Fruit fly (Drosophila melanogaster) whole organism, embryonic: Measurements from ENCODE around the gene Crz.

Source experiments
- Awh ChIP-seq: fragments of 200-800 bp; sonication (Bioruptor generic); IDR thresholded peaks from 2 replicates; pipeline ENCODE4, ENCODE4 v1.3.6; 2022; ENCODE audit warnings: missing biosample characterization, missing genetic modification characterization
- Bgb ChIP-seq: fragments of 200-800 bp; sonication (Bioruptor generic); IDR thresholded peaks from 2 replicates; pipeline ENCODE4 v1.3.6; 2022; ENCODE audit warnings: missing biosample characterization, missing genetic modification characterization; ENCODE audit not compliant: partially characterized antibody
- CG10654 ChIP-seq: fragments of 200-800 bp; sonication (Bioruptor generic); optimal IDR thresholded peaks from 2 replicates; lab custom pipeline; 2016; ENCODE audit warnings: missing biosample characterization, missing genetic modification characterization
- CG11085 ChIP-seq: fragments of 200-800 bp; sonication (Bioruptor generic); IDR thresholded peaks from 2 replicates; pipeline ENCODE4 v1.3.6; 2022; ENCODE audit warnings: missing biosample characterization, missing genetic modification characterization
- CG11247 ChIP-seq: fragments of 200-800 bp; sonication (Bioruptor generic); IDR thresholded peaks from 2 replicates; pipeline ENCODE4 v1.3.6; 2022; ENCODE audit warnings: missing biosample characterization, missing genetic modification characterization
- CG11456 ChIP-seq: fragments of 200-800 bp; sonication (Bioruptor generic); IDR thresholded peaks from 3 replicates; pipeline ENCODE4 v1.3.6; 2022; ENCODE audit warnings: missing biosample characterization, missing genetic modification characterization
- CG12104 ChIP-seq: fragments of 200-800 bp; sonication (Bioruptor generic); optimal IDR thresholded peaks from 3 replicates; lab custom pipeline; 2016; ENCODE audit warnings: missing biosample characterization, missing genetic modification characterization
- CG14710 ChIP-seq: fragments of 200-800 bp; sonication (Bioruptor generic); optimal IDR thresholded peaks from 3 replicates; lab custom pipeline; 2019; ENCODE audit warnings: missing biosample characterization, mild to moderate bottlenecking, missing genetic modification characterization, moderate library complexity
- CG15073 ChIP-seq: fragments of 200-800 bp; sonication (Bioruptor generic); optimal IDR thresholded peaks from 2 replicates; lab custom pipeline; 2016; ENCODE audit warnings: missing biosample characterization, missing genetic modification characterization
- CG16813 ChIP-seq: fragments of 200-800 bp; sonication (Bioruptor generic); IDR thresholded peaks from 3 replicates; pipeline ENCODE4 v1.3.6; 2022; ENCODE audit warnings: missing biosample characterization, missing genetic modification characterization; ENCODE audit not compliant: partially characterized antibody
- CG16815 ChIP-seq: fragments of 200-800 bp; sonication (Bioruptor generic); optimal IDR thresholded peaks from 3 replicates; lab custom pipeline; 2017; ENCODE audit warnings: missing biosample characterization, mild to moderate bottlenecking, missing genetic modification characterization
- CG16863 ChIP-seq: fragments of 200-800 bp; sonication (Bioruptor generic); optimal IDR thresholded peaks from 3 replicates; lab custom pipeline; 2016; ENCODE audit warnings: missing biosample characterization, missing genetic modification characterization
- CG17385 ChIP-seq: fragments of 200-800 bp; sonication (Bioruptor generic); optimal IDR thresholded peaks from 3 replicates; lab custom pipeline; 2018; ENCODE audit warnings: missing biosample characterization, mild to moderate bottlenecking, missing genetic modification characterization
- CG30431 ChIP-seq: fragments of 200-800 bp; sonication (Bioruptor generic); optimal IDR thresholded peaks from 2 replicates; lab custom pipeline; 2017; ENCODE audit warnings: missing biosample characterization, missing genetic modification characterization
- CG3838 ChIP-seq: fragments of 200-800 bp; sonication (Bioruptor generic); optimal IDR thresholded peaks from 3 replicates; lab custom pipeline; 2016; ENCODE audit warnings: missing biosample characterization, missing genetic modification characterization
- CG4282 ChIP-seq: fragments of 200-800 bp; sonication (Bioruptor generic); optimal IDR thresholded peaks from 2 replicates; lab custom pipeline; 2016; ENCODE audit warnings: missing biosample characterization, missing genetic modification characterization
- CG5245 ChIP-seq: fragments of 200-800 bp; sonication (Bioruptor generic); optimal IDR thresholded peaks from 3 replicates; lab custom pipeline; 2016; ENCODE audit warnings: missing biosample characterization, missing genetic modification characterization
- CG6254 ChIP-seq: fragments of 200-800 bp; sonication (Bioruptor generic); optimal IDR thresholded peaks from 3 replicates; lab custom pipeline; 2017; ENCODE audit warnings: mild to moderate bottlenecking, missing biosample characterization, missing genetic modification reagents, missing genetic modification characterization
- CG6689 ChIP-seq: fragments of 200-800 bp; sonication (Bioruptor generic); IDR thresholded peaks from 2 replicates; pipeline ENCODE4 v1.3.6; 2022; ENCODE audit warnings: missing biosample characterization, missing genetic modification characterization
- CG7271 ChIP-seq: fragments of 200-800 bp; sonication (Bioruptor generic); optimal IDR thresholded peaks from 2 replicates; lab custom pipeline; 2018; ENCODE audit warnings: missing biosample characterization, mild to moderate bottlenecking, missing genetic modification characterization, moderate library complexity
- CG9609 ChIP-seq: fragments of 200-800 bp; sonication (Bioruptor generic); optimal IDR thresholded peaks from 3 replicates; lab custom pipeline; 2016; ENCODE audit warnings: missing biosample characterization, missing genetic modification characterization
- CrebB ChIP-seq: fragments of 200-800 bp; sonication (Bioruptor generic); optimal IDR thresholded peaks from 3 replicates; lab custom pipeline; 2018; ENCODE audit warnings: missing biosample characterization, mild to moderate bottlenecking, missing genetic modification characterization
- Dip2 ChIP-seq: fragments of 200-800 bp; sonication (Bioruptor generic); IDR thresholded peaks from 2 replicates; pipeline ENCODE4 v1.3.6; 2022; ENCODE audit warnings: missing biosample characterization, missing genetic modification characterization
- Elba2 ChIP-seq: fragments of 200-800 bp; sonication (Bioruptor generic); optimal IDR thresholded peaks from 3 replicates; lab custom pipeline; 2016; ENCODE audit warnings: missing biosample characterization, missing genetic modification characterization
- Gug ChIP-seq: fragments of 200-800 bp; sonication (Bioruptor generic); IDR thresholded peaks from 4 replicates; pipeline ENCODE4 v1.3.6; 2022; ENCODE audit warnings: missing biosample characterization, missing genetic modification characterization
- H15 ChIP-seq: fragments of 200-800 bp; sonication (Bioruptor generic); IDR thresholded peaks from 3 replicates; pipeline ENCODE4 v1.3.6; 2022; ENCODE audit warnings: missing biosample characterization, missing genetic modification characterization
- MTF-1 ChIP-seq: fragments of 200-800 bp; sonication (Bioruptor generic); optimal IDR thresholded peaks from 2 replicates; lab custom pipeline; 2018; ENCODE audit warnings: missing biosample characterization, mild to moderate bottlenecking, missing genetic modification characterization, borderline replicate concordance
- Meics ChIP-seq: fragments of 200-800 bp; sonication (Bioruptor generic); optimal IDR thresholded peaks from 2 replicates; lab custom pipeline; 2017; ENCODE audit warnings: missing biosample characterization, mild to moderate bottlenecking, missing genetic modification characterization
- Nf-YB ChIP-seq: fragments of 200-800 bp; sonication (Bioruptor generic); optimal IDR thresholded peaks from 3 replicates; lab custom pipeline; 2019; ENCODE audit warnings: missing biosample characterization, mild to moderate bottlenecking, missing genetic modification characterization, moderate library complexity
- Rx ChIP-seq: fragments of 200-800 bp; sonication (Bioruptor generic); IDR thresholded peaks from 2 replicates; pipeline ENCODE4 v1.3.6; 2022; ENCODE audit warnings: missing biosample characterization, missing genetic modification characterization
- Sox102F ChIP-seq: fragments of 200-800 bp; sonication (Bioruptor generic); optimal IDR thresholded peaks from 2 replicates; lab custom pipeline; 2018; ENCODE audit warnings: missing biosample characterization, mild to moderate bottlenecking, missing genetic modification characterization, moderate library complexity
- Taf1 ChIP-seq: fragments of 200-800 bp; sonication (Bioruptor generic); IDR thresholded peaks from 2 replicates; pipeline ENCODE4 v1.3.6; 2022; ENCODE audit warnings: missing biosample characterization, missing genetic modification characterization
- Xbp1 ChIP-seq: fragments of 200-800 bp; sonication (Bioruptor generic); optimal IDR thresholded peaks from 3 replicates; lab custom pipeline; 2016; ENCODE audit warnings: missing biosample characterization, mild to moderate bottlenecking, missing genetic modification characterization
- amos ChIP-seq: fragments of 200-800 bp; sonication (Bioruptor generic); IDR thresholded peaks from 2 replicates; pipeline ENCODE4 v1.3.6; 2022; ENCODE audit warnings: missing biosample characterization, missing genetic modification characterization; ENCODE audit not compliant: partially characterized antibody
- aop ChIP-seq: fragments of 200-800 bp; sonication (Bioruptor generic); IDR thresholded peaks from 2 replicates; pipeline ENCODE4 v1.3.6; 2022; ENCODE audit warnings: missing biosample characterization, missing genetic modification characterization
- ci ChIP-seq: fragments of 200-800 bp; sonication (Bioruptor generic); IDR thresholded peaks from 3 replicates; pipeline ENCODE4 v1.3.6; 2022; ENCODE audit warnings: missing biosample characterization, missing genetic modification characterization
- emc ChIP-seq: fragments of 200-800 bp; sonication (Bioruptor generic); optimal IDR thresholded peaks from 2 replicates; lab custom pipeline; 2016; ENCODE audit warnings: missing biosample characterization, missing genetic modification characterization
- ems ChIP-seq: fragments of 200-800 bp; sonication (Bioruptor generic); optimal IDR thresholded peaks from 3 replicates; lab custom pipeline; 2016; ENCODE audit warnings: missing biosample characterization, missing genetic modification characterization
- eyg ChIP-seq: fragments of 200-800 bp; sonication (Bioruptor generic); optimal IDR thresholded peaks from 3 replicates; lab custom pipeline; 2016; ENCODE audit warnings: missing biosample characterization, missing genetic modification characterization
- gem ChIP-seq: fragments of 200-800 bp; sonication (Bioruptor generic); optimal IDR thresholded peaks from 2 replicates; lab custom pipeline; 2019; ENCODE audit warnings: missing biosample characterization, mild to moderate bottlenecking, missing genetic modification characterization, moderate library complexity
- jing ChIP-seq: fragments of 200-800 bp; sonication (Bioruptor generic); optimal IDR thresholded peaks from 2 replicates; lab custom pipeline; 2018; ENCODE audit warnings: missing biosample characterization, mild to moderate bottlenecking, missing genetic modification characterization
- kah ChIP-seq: fragments of 200-800 bp; sonication (Bioruptor generic); optimal IDR thresholded peaks from 2 replicates; lab custom pipeline; 2018; ENCODE audit warnings: missing biosample characterization, mild to moderate bottlenecking, missing genetic modification characterization
- lab ChIP-seq: fragments of 200-800 bp; sonication (Bioruptor generic); optimal IDR thresholded peaks from 3 replicates; lab custom pipeline; 2017; ENCODE audit warnings: missing biosample characterization, missing genetic modification characterization, mild to moderate bottlenecking, moderate library complexity, missing genetic modification reagents
- lbe ChIP-seq: fragments of 200-800 bp; sonication (Bioruptor generic); optimal IDR thresholded peaks from 2 replicates; lab custom pipeline; 2016; ENCODE audit warnings: missing biosample characterization, mild to moderate bottlenecking, missing genetic modification characterization
- lola ChIP-seq, 3 experiments: fragments of >200 bp in 2 of 3; fragments of 200-800 bp in 1 of 3; sonication (Bioruptor generic) in 1 of 3; optimal IDR thresholded peaks; 2 replicates each; lab custom pipeline; 2017 to 2019; ENCODE audit warnings: missing biosample characterization in 3 of 3, missing genetic modification characterization in 3 of 3, mild to moderate bottlenecking in 1 of 3, moderate library complexity in 1 of 3
- org-1 ChIP-seq: fragments of 200-800 bp; sonication (Bioruptor generic); optimal IDR thresholded peaks from 2 replicates; lab custom pipeline; 2017; ENCODE audit warnings: missing biosample characterization, missing genetic modification characterization
- pzg ChIP-seq: fragments of 200-800 bp; sonication (Bioruptor generic); optimal IDR thresholded peaks from 3 replicates; lab custom pipeline; 2018; ENCODE audit warnings: missing biosample characterization, mild to moderate bottlenecking, missing genetic modification characterization, moderate library complexity
- scrt ChIP-seq: fragments of 200-800 bp; sonication (Bioruptor generic); optimal IDR thresholded peaks from 2 replicates; lab custom pipeline; 2018; ENCODE audit warnings: missing biosample characterization, mild to moderate bottlenecking, missing genetic modification characterization, moderate library complexity
- tio ChIP-seq: fragments of 200-800 bp; sonication (Bioruptor generic); optimal IDR thresholded peaks from 2 replicates; lab custom pipeline; 2017; ENCODE audit warnings: missing biosample characterization, missing genetic modification characterization, inconsistent platforms

The Crz gene

DNA sequence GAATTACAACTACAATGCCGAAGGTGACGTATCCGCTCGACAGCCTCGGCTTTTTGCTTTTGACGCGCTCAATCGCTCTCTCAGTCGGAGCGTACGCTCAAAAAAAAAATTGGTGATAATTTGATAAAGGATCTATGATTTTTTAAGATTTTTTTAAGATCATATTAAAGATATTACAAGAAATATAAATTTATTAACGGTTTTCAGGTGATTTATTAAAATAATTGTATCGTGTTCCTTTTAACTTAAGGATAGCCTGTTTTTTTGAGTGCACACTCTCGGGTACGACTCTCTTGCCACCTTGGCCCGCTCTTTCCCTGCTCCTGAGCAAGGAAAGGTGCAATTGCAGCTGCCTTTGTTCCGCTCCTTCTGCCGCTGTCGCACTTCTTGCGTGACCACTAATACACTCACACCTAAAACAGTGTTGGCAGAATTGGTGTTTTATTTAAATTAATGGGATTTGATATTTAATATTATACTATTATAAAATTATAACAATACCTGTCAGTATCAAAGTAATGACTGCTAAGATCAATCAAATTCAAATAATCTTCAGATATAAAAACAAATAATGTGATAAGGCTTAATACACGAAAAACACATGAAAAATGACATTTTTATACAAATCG lies 36.6 kb upstream of the Crz start (continued):
- no peak for TF ChIP-seq pzg (GFP tag; lab: Kevin White, UChicago)
- TF ChIP-seq CG16813 (GFP tag; lab: Robert Waterston, UW): no peak
- TF ChIP-seq CG9609 (GFP tag; lab: Kevin White, UChicago): no peak
- peak; percentile 46 for TF ChIP-seq MTF-1 (GFP tag; lab: Kevin White, UChicago)
- peak; percentile 89 for TF ChIP-seq gem (tag; lab: Kevin White, UChicago)
- TF ChIP-seq CG16863 (GFP tag; lab: Kevin White, UChicago): peak; percentile 28
- no peak for TF ChIP-seq Bgb (GFP tag; lab: Robert Waterston, UW)
- peak; percentile 71 for TF ChIP-seq CG6254 (GFP tag; lab: Kevin White, UChicago)
- TF ChIP-seq CG16815 (GFP tag; lab: Kevin White, UChicago): peak; percentile 82
- TF ChIP-seq CG14710 (tag; lab: Kevin White, UChicago): peak; percentile 86
- TF ChIP-seq amos (GFP tag; lab: Robert Waterston, UW): no peak
- TF ChIP-seq Awh: peak; percentile 68
- peak; percentile 90 for TF ChIP-seq ci (GFP tag; lab: Robert Waterston, UW)
- TF ChIP-seq kah (GFP tag; lab: Kevin White, UChicago): peak; percentile 43
- peak; percentile 58 for TF ChIP-seq CG10654 (GFP tag; lab: Kevin White, UChicago)
- TF ChIP-seq H15: peak; percentile 80
- TF ChIP-seq CG12104 (GFP tag; lab: Kevin White, UChicago): peak; percentile 68
- TF ChIP-seq emc (GFP tag; lab: Kevin White, UChicago): no peak
- peak; percentile 91 for TF ChIP-seq CG7271 (tag; lab: Kevin White, UChicago)
- peak in 1 of 3 experiments; percentile 88 for TF ChIP-seq lola (GFP tag; optimal IDR thresholded peaks at IDR 0.05; lab: Kevin White, UChicago)
- TF ChIP-seq CG6689 (GFP tag; lab: Robert Waterston, UW): peak; percentile 91
- TF ChIP-seq CrebB (tag; lab: Kevin White, UChicago): peak; percentile 78
- TF ChIP-seq Xbp1 (GFP tag; lab: Kevin White, UChicago): peak; percentile 67
- peak; percentile 46 for TF ChIP-seq jing (GFP tag; lab: Kevin White, UChicago)
- TF ChIP-seq CG5245 (GFP tag; lab: Kevin White, UChicago): peak; percentile 47
- peak; percentile 32 for TF ChIP-seq ems (GFP tag; lab: Kevin White, UChicago)
- TF ChIP-seq lbe (GFP tag; lab: Kevin White, UChicago): peak; percentile 94
- TF ChIP-seq org-1 (GFP tag; lab: Kevin White, UChicago): peak; percentile 65
- peak; percentile 71 for TF ChIP-seq Sox102F (GFP tag; lab: Kevin White, UChicago)
- peak; percentile 58 for TF ChIP-seq CG11247 (GFP tag; lab: Robert Waterston, UW)
- peak; percentile 91 for TF ChIP-seq lab
- peak; percentile 64; the same call in 1 of the 2 replicates for TF ChIP-seq CG11085 (GFP tag; lab: Robert Waterston, UW)
- peak; percentile 67 for TF ChIP-seq Nf-YB (GFP tag; lab: Kevin White, UChicago)
- TF ChIP-seq CG3838 (GFP tag; lab: Kevin White, UChicago): peak; percentile 31
- 0 out of 2 replicates have a peak, but pooled peaks have one; percentile 6 for TF ChIP-seq Rx (GFP tag; lab: Robert Waterston, UW)
- peak; percentile 60 for TF ChIP-seq CG30431 (GFP tag; lab: Kevin White, UChicago)
- TF ChIP-seq eyg: no peak
- no peak for TF ChIP-seq tio (GFP tag; lab: Kevin White, UChicago)
- TF ChIP-seq scrt (GFP tag; lab: Kevin White, UChicago): no peak
- TF ChIP-seq Taf1 (GFP tag; lab: Robert Waterston, UW): peak; percentile 53; the same call in 1 of the 2 replicates
- TF ChIP-seq Meics (GFP tag; lab: Kevin White, UChicago): peak; percentile 80
- no peak for TF ChIP-seq CG15073
- TF ChIP-seq Gug (GFP tag; lab: Robert Waterston, UW): peak; percentile 65; the same call in 3 of the 4 replicates
- peak; percentile 76 for TF ChIP-seq CG11456
- no peak for TF ChIP-seq aop
- TF ChIP-seq CG4282 (GFP tag; lab: Kevin White, UChicago): no peak
- peak; percentile 78 for TF ChIP-seq CG17385 (GFP tag; lab: Kevin White, UChicago)
- peak; percentile 58 for TF ChIP-seq Elba2 (GFP tag; lab: Kevin White, UChicago)
- TF ChIP-seq Dip2 (GFP tag; lab: Robert Waterston, UW): no peak
